Fruit fly (Drosophila melanogaster): Measurements from ENCODE around the gene CG5391.
A peak's percentile ranks its signal among the peaks of the same experiment; 100 is the strongest.

The CG5391 gene

DNA sequence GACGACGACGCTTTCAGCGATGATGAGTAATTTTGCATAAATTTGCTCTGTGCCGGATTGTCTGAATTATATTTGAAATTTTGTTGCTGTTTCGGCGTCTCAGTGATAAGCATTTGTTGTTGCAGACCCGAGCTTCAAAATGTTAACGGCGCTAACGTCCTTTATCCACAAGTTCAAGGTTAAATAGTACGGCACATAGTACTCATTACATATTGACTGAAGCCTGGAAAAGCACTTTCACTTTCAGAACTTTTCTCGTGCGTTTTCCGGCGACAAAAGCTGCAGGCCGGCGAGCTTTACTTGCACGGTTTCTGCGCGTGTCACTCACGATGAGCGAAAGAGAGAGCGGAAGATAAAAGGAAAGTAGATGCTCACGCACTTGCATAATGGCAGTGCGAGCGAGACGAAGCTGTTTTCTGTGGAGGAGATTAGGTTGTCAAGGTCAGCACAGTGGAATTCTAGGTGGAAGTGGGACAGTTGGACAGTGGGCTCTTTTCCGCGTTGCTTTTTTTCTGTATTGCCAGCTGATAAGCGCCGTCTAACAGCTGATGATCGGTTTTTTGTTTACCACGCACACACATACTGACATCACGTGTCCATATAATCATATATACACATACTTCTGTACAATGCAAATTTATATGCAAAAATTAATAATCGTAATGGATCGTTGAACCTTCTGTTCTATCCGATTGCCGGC lies 34.3 kb upstream of the CG5391 start (continued):
- TF ChIP-seq CG10274 (GFP tag; optimal IDR thresholded peaks at IDR 0.05) (no peak), CG18476 (GFP tag; optimal IDR thresholded peaks at IDR 0.05) (no peak), CG4328 (GFP tag; optimal IDR thresholded peaks at IDR 0.05) (no peak), Hr51 (GFP tag; optimal IDR thresholded peaks at IDR 0.05) (no peak), Six4 (GFP tag; optimal IDR thresholded peaks at IDR 0.05) (no peak), cato (GFP tag; optimal IDR thresholded peaks at IDR 0.05; ENCODE audit: borderline replicate concordance) (no peak), exex (tag; optimal IDR thresholded peaks at IDR 0.05) (peak; percentile 39), eyg (GFP tag; optimal IDR thresholded peaks at IDR 0.05) (no peak), sob (GFP tag; IDR thresholded peaks at IDR 0.05) (0 out of 2 replicates have a peak, but pooled peaks have one; percentile 27), Oaz (GFP tag; IDR thresholded peaks at IDR 0.05) (no peak), CG42726 (GFP tag; IDR thresholded peaks at IDR 0.05; ENCODE audit: partially characterized antibody) (no peak; the same call in 1 of the 2 replicates), CG4424 (GFP tag; optimal IDR thresholded peaks at IDR 0.05) (no peak), CG6254 (GFP tag; optimal IDR thresholded peaks at IDR 0.05) (no peak), ap (GFP tag; IDR thresholded peaks at IDR 0.05) (no peak), CG10565 (GFP tag; optimal IDR thresholded peaks at IDR 0.05) (no peak), sens (GFP tag) (no peak), Neu2 (GFP tag; optimal IDR thresholded peaks at IDR 0.05; ENCODE audit: borderline replicate concordance) (no peak), gsb-n (tag; optimal IDR thresholded peaks at IDR 0.05) (no peak), BEAF-32 (GFP tag; optimal IDR thresholded peaks at IDR 0.05) (peak; percentile 25), Side (GFP tag; optimal IDR thresholded peaks at IDR 0.05) (no peak), TFAM (GFP tag; optimal IDR thresholded peaks at IDR 0.05) (no peak), toy (GFP tag; IDR thresholded peaks at IDR 0.05) (no peak), CG8388 (GFP tag; optimal IDR thresholded peaks at IDR 0.05) (no peak), CG15269 (tag; optimal IDR thresholded peaks at IDR 0.05) (no peak), Mes4 (GFP tag; optimal IDR thresholded peaks at IDR 0.05) (no peak), p53 (GFP tag; optimal IDR thresholded peaks at IDR 0.05) (no peak), cad (GFP tag; optimal IDR thresholded peaks at IDR 0.05) (no peak), danr (GFP tag; IDR thresholded peaks at IDR 0.05) (no peak), knrl (GFP tag; IDR thresholded peaks at IDR 0.05; ENCODE audit: partially characterized antibody) (peak; percentile 63; the same call in 2 of the 3 replicates), Drgx (GFP tag; IDR thresholded peaks at IDR 0.05) (no peak; the same call in 1 of the 2 replicates), sug (tag; optimal IDR thresholded peaks at IDR 0.05) (no peak), sna (GFP tag; IDR thresholded peaks at IDR 0.05; ENCODE audit: partially characterized antibody) (peak; percentile 72), Doc3 (GFP tag; IDR thresholded peaks at IDR 0.05; ENCODE audit: partially characterized antibody) (peak; percentile 40; the same call in 1 of the 3 replicates), CG17359 (tag; optimal IDR thresholded peaks at IDR 0.05) (no peak), CG1792 (GFP tag; optimal IDR thresholded peaks at IDR 0.05) (no peak), CG9797 (GFP tag; optimal IDR thresholded peaks at IDR 0.05) (no peak), bcd (GFP tag; optimal IDR thresholded peaks at IDR 0.05) (no peak), Usf (GFP tag; optimal IDR thresholded peaks at IDR 0.05) (no peak), CG14860 (GFP tag; IDR thresholded peaks at IDR 0.05; ENCODE audit: partially characterized antibody) (0 out of 3 replicates have a peak, but pooled peaks have one; percentile 29), z (GFP tag; IDR thresholded peaks at IDR 0.05) (no peak), NK7.1 (GFP tag; optimal IDR thresholded peaks at IDR 0.05) (no peak), bigmax (GFP tag; optimal IDR thresholded peaks at IDR 0.05) (no peak), sisA (GFP tag; IDR thresholded peaks at IDR 0.05) (no peak), CG12071 (GFP tag; optimal IDR thresholded peaks at IDR 0.05) (peak; percentile 8), pnt (GFP tag; optimal IDR thresholded peaks at IDR 0.05) (no peak), nom (GFP tag; optimal IDR thresholded peaks at IDR 0.05) (peak; percentile 16), corto (GFP tag; optimal IDR thresholded peaks at IDR 0.05) (no peak), Hmr (GFP tag; optimal IDR thresholded peaks at IDR 0.05) (no peak), Lhr (GFP tag; optimal IDR thresholded peaks at IDR 0.05) (no peak)

All from whole organism, embryonic.